Fruit fly (Drosophila melanogaster): ENCODE data around the gene CG9922.

DNA sequence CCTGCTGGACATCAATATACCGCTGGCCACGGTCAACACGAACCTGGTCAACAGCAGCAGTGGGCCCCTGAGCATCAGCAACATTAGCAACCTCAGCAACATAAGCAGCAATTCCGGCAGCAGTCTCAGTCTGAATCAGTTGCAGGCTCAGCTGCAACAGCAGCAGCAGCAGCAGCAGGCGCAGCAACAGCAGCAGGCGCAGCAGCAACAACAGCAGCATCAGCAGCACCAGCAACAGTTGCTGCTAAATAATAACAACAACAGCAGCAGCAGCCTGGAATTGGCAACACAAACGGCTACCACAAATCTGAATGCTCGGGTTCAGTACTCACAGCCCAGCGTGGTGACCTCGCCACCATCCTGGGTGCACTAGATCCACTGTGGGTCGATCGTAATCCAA lies 45.3 kb upstream of the CG9922 start:
- no peak for TF ChIP-seq h (optimal IDR thresholded peaks at IDR 0.05)
- TF ChIP-seq psq (optimal IDR thresholded peaks at IDR 0.05), result no peak
- TF ChIP-seq insv (optimal IDR thresholded peaks at IDR 0.05), result no peak
- no peak for TF ChIP-seq Sin3A (optimal IDR thresholded peaks at IDR 0.05)

Measured in Kc167 (cell line).